Worm (Caenorhabditis elegans) whole organism, L1 larva: Measurements from ENCODE around the gene pes-4.

ENCODE experiments used
- aly-2 ChIP-seq: fragments of 150-350 bp; optimal IDR thresholded peaks from 2 replicates; lab custom pipeline; 2014; ENCODE audit warnings: missing biosample characterization, missing genetic modification characterization
- ceh-63 ChIP-seq: fragments of 200-800 bp; sonication (Bioruptor generic); optimal IDR thresholded peaks from 2 replicates; lab custom pipeline; 2018; ENCODE audit warnings: mild to moderate bottlenecking, missing genetic modification characterization, missing compliant biosample characterization
- ceh-8 ChIP-seq: fragments of 200-800 bp; sonication (Bioruptor generic); optimal IDR thresholded peaks from 2 replicates; lab custom pipeline; 2018; ENCODE audit warnings: mild to moderate bottlenecking, missing genetic modification characterization, moderate library complexity, missing compliant biosample characterization
- ceh-90 ChIP-seq: sonication (generic microtip); optimal IDR thresholded peaks from 2 replicates; lab custom pipeline; 2016; ENCODE audit warnings: missing genetic modification characterization, missing compliant biosample characterization
- dsc-1 ChIP-seq: sonication (generic microtip); optimal IDR thresholded peaks from 2 replicates; lab custom pipeline; 2016; ENCODE audit warnings: mild to moderate bottlenecking, missing genetic modification characterization, missing compliant biosample characterization
- efl-1 ChIP-seq, 4 experiments: fragments of 150-350 bp; optimal IDR thresholded peaks in 3 of 4; peaks in 1 of 4; 1 replicate in 1 of 4; 2 replicates in 3 of 4; lab custom pipeline; 2014; ENCODE audit warnings: missing biosample characterization in 2 of 4, missing genetic modification characterization in 2 of 4, missing genetic modification reagents in 2 of 4
- egl-13 ChIP-seq: sonication (generic microtip); optimal IDR thresholded peaks from 2 replicates; lab custom pipeline; 2016; ENCODE audit warnings: missing genotype, missing genetic modification reagents, missing genetic modification characterization, missing compliant biosample characterization
- elt-2 ChIP-seq: sonication (generic microtip); optimal IDR thresholded peaks from 2 replicates; lab custom pipeline; 2016; ENCODE audit warnings: missing genetic modification characterization, mild to moderate bottlenecking, inconsistent platforms, missing compliant biosample characterization, missing genetic modification reagents
- elt-3 ChIP-seq, 6 experiments: fragments of 150-350 bp in 1 of 6; sonication (generic microtip); optimal IDR thresholded peaks; 2 replicates each; lab custom pipeline; 2017 to 2018; ENCODE audit warnings: missing biosample characterization in 6 of 6, missing genetic modification characterization in 6 of 6, inconsistent platforms in 1 of 6
- ets-5 ChIP-seq: fragments of 200-800 bp; sonication (Bioruptor generic); IDR thresholded peaks from 2 replicates; pipeline ENCODE4 v1.3.6; 2022; ENCODE audit warnings: missing genetic modification characterization, missing compliant biosample characterization
- fkh-4 ChIP-seq: sonication (generic microtip); optimal IDR thresholded peaks from 2 replicates; lab custom pipeline; 2016; ENCODE audit warnings: missing compliant biosample characterization, missing genetic modification characterization, borderline replicate concordance
- grh-1 ChIP-seq: fragments of 200-800 bp; sonication (Bioruptor generic); IDR thresholded peaks from 2 replicates; pipeline ENCODE4 v1.3.6; 2022; ENCODE audit warnings: missing genetic modification reagents, missing genetic modification characterization, missing compliant biosample characterization
- hlh-17 ChIP-seq: fragments of 200-800 bp; sonication (Bioruptor generic); optimal IDR thresholded peaks from 2 replicates; lab custom pipeline; 2018; ENCODE audit warnings: missing genetic modification characterization, mild to moderate bottlenecking, missing compliant biosample characterization, moderate library complexity, borderline replicate concordance
- jun-1 ChIP-seq: fragments of 150-350 bp; optimal IDR thresholded peaks from 2 replicates; lab custom pipeline; 2014; ENCODE audit warnings: missing biosample characterization, missing genetic modification reagents, missing genetic modification characterization
- lin-13 ChIP-seq: fragments of 150-350 bp; optimal IDR thresholded peaks from 2 replicates; lab custom pipeline; 2014; ENCODE audit warnings: missing biosample characterization, missing genetic modification reagents, missing genetic modification characterization
- lin-14 ChIP-seq: fragments of 200-800 bp; sonication (Bioruptor generic); optimal IDR thresholded peaks from 2 replicates; lab custom pipeline; 2018; ENCODE audit warnings: mild to moderate bottlenecking, missing genetic modification characterization, moderate library complexity, missing compliant biosample characterization
- lin-35 ChIP-seq, 2 experiments: fragments of 150-350 bp; optimal IDR thresholded peaks; 2 replicates each; lab custom pipeline; 2014; ENCODE audit warnings: missing biosample characterization in 2 of 2, missing genetic modification characterization in 2 of 2, missing genetic modification reagents in 2 of 2
- lin-39 ChIP-seq: fragments of 150-350 bp; optimal IDR thresholded peaks from 2 replicates; lab custom pipeline; 2014; ENCODE audit warnings: missing biosample characterization, missing genetic modification reagents, missing genetic modification characterization
- lsy-2 ChIP-seq, 2 experiments: fragments of 150-350 bp; optimal IDR thresholded peaks; 2 replicates each; lab custom pipeline; 2014; ENCODE audit warnings: missing biosample characterization in 2 of 2, missing genetic modification characterization in 2 of 2
- mdl-1 ChIP-seq, 2 experiments: fragments of 150-350 bp; optimal IDR thresholded peaks; 2 replicates each; lab custom pipeline; 2014 to 2017; ENCODE audit warnings: missing biosample characterization in 2 of 2, missing genetic modification characterization in 2 of 2, inconsistent platforms in 1 of 2
- nhr-12 ChIP-seq: sonication (generic microtip); optimal IDR thresholded peaks from 2 replicates; lab custom pipeline; 2017; ENCODE audit warnings: missing biosample characterization, missing genetic modification characterization
- nhr-20 ChIP-seq: sonication (generic microtip); optimal IDR thresholded peaks from 2 replicates; lab custom pipeline; 2016; ENCODE audit warnings: mild to moderate bottlenecking, missing genetic modification characterization, missing compliant biosample characterization
- nhr-71 ChIP-seq: sonication (generic microtip); optimal IDR thresholded peaks from 2 replicates; lab custom pipeline; 2016; ENCODE audit warnings: mild to moderate bottlenecking, missing genetic modification characterization, moderate library complexity, missing compliant biosample characterization
- nhr-77 ChIP-seq: fragments of 150-350 bp; optimal IDR thresholded peaks from 2 replicates; lab custom pipeline; 2014; ENCODE audit warnings: missing biosample characterization, missing genetic modification characterization
- sox-4 ChIP-seq: sonication (generic microtip); optimal IDR thresholded peaks from 2 replicates; lab custom pipeline; 2016; ENCODE audit warnings: missing genetic modification characterization, missing compliant biosample characterization
- sup-37 ChIP-seq: fragments of 200-800 bp; sonication (Bioruptor generic); optimal IDR thresholded peaks from 2 replicates; lab custom pipeline; 2018; ENCODE audit warnings: mild to moderate bottlenecking, missing genetic modification characterization, missing compliant biosample characterization
- tlp-1 ChIP-seq: fragments of 150-350 bp; optimal IDR thresholded peaks from 2 replicates; lab custom pipeline; 2014; ENCODE audit warnings: missing biosample characterization, missing genetic modification characterization
- unc-98 ChIP-seq: fragments of 200-800 bp; sonication (Bioruptor generic); IDR thresholded peaks from 2 replicates; pipeline ENCODE4 v1.3.6; 2022; ENCODE audit warnings: missing genetic modification characterization, missing compliant biosample characterization
- vab-15 ChIP-seq: sonication (generic microtip); optimal IDR thresholded peaks from 2 replicates; lab custom pipeline; 2017; ENCODE audit warnings: missing genotype, mild to moderate bottlenecking, missing genetic modification characterization, missing compliant biosample characterization
- zag-1 ChIP-seq: fragments of 150-350 bp; optimal IDR thresholded peaks from 2 replicates; lab custom pipeline; 2014; ENCODE audit warnings: missing biosample characterization, missing genetic modification characterization

The pes-4 gene

ce11 chrIII:1225595-1225994, 4.5 kb downstream of the pes-4 start:
- TF ChIP-seq efl-1 (optimal IDR thresholded peaks at IDR 0.05; lab: Kevin White, UChicago): no peak
- peak in 1 of 2 experiments; percentile 42 for TF ChIP-seq efl-1 (GFP tag; optimal IDR thresholded peaks at IDR 0.05 in 1 of 2; lab: Kevin White, UChicago)
- TF ChIP-seq unc-98: no peak
- TF ChIP-seq ets-5 (GFP tag; lab: Robert Waterston, UW): no peak
- TF ChIP-seq ceh-8 (GFP tag; lab: Kevin White, UChicago): peak; percentile 76
- peak; percentile 47 for TF ChIP-seq lin-14 (GFP tag; lab: Kevin White, UChicago)
- no peak for TF ChIP-seq lin-39 (tag; lab: Kevin White, UChicago)
- no peak for TF ChIP-seq mdl-1 (tag; optimal IDR thresholded peaks at IDR 0.05; lab: Kevin White, UChicago)
- TF ChIP-seq dsc-1 (tag; lab: Kevin White, UChicago): no peak
- TF ChIP-seq vab-15 (tag; lab: Kevin White, UChicago): no peak
- no peak for TF ChIP-seq ceh-90
- TF ChIP-seq nhr-12: no peak
- TF ChIP-seq aly-2: no peak
- TF ChIP-seq tlp-1 (tag; lab: Kevin White, UChicago): no peak
- TF ChIP-seq sup-37 (GFP tag; lab: Kevin White, UChicago): no peak
- TF ChIP-seq ceh-63 (GFP tag; lab: Kevin White, UChicago): no peak
- TF ChIP-seq grh-1 (GFP tag; lab: Robert Waterston, UW): no peak
- TF ChIP-seq zag-1 (tag; lab: Kevin White, UChicago): no peak
- TF ChIP-seq, all 84 proteins: peak for 3

- peak; percentile 69 for TF ChIP-seq elt-2
- no peak for TF ChIP-seq zag-1 (tag; lab: Kevin White, UChicago)
- TF ChIP-seq elt-3 (tag; optimal IDR thresholded peaks at IDR 0.05; lab: Kevin White, UChicago): no peak
Measured at ce11 chrIII:1225116-1225515, 5.0 kb downstream of the pes-4 start.

- TF ChIP-seq lin-13 (GFP tag; lab: Kevin White, UChicago) (peak; percentile 10), elt-2 (peak; percentile 24), nhr-77 (tag; lab: Kevin White, UChicago) (peak; percentile 6), sox-4 (no peak), lin-14 (GFP tag; lab: Kevin White, UChicago) (peak; percentile 27), hlh-17 (GFP tag; lab: Kevin White, UChicago) (no peak), lin-35 (GFP tag; optimal IDR thresholded peaks at IDR 0.05; lab: Kevin White, UChicago) (peak in 1 of 2 experiments; percentile 16), elt-3 (tag; optimal IDR thresholded peaks at IDR 0.05; lab: Kevin White, UChicago) (no peak), nhr-71 (tag; lab: Kevin White, UChicago) (peak; percentile 28), jun-1 (peak; percentile 16), grh-1 (GFP tag; lab: Robert Waterston, UW) (no peak), lsy-2 (tag; optimal IDR thresholded peaks at IDR 0.05; lab: Kevin White, UChicago) (peak in 1 of 2 experiments; percentile 18), nhr-20 (tag; lab: Kevin White, UChicago) (peak; percentile 21), mdl-1 (tag; optimal IDR thresholded peaks at IDR 0.05; lab: Kevin White, UChicago) (peak in 1 of 2 experiments; percentile 46)
- TF ChIP-seq, all 84 proteins: peak for 10
Measured at ce11 chrIII:1223319-1224093, 6.6 kb downstream of the pes-4 start.

ce11 chrIII:1221995-1222394, 8.1 kb downstream of the pes-4 start:
- TF ChIP-seq elt-2: peak; percentile 15
- TF ChIP-seq lin-39 (tag; lab: Kevin White, UChicago): no peak
- TF ChIP-seq, all 84 proteins: peak for 1

ce11 chrIII:1220012-1220411, 10.1 kb downstream of the pes-4 start:
- TF ChIP-seq elt-2: peak; percentile 61
- peak; percentile 30 for TF ChIP-seq lin-14 (GFP tag; lab: Kevin White, UChicago)
- TF ChIP-seq egl-13 (tag; lab: Kevin White, UChicago): no peak
- no peak for TF ChIP-seq unc-98
- no peak for TF ChIP-seq fkh-4
- TF ChIP-seq efl-1 (optimal IDR thresholded peaks at IDR 0.05; lab: Kevin White, UChicago): no peak
- TF ChIP-seq efl-1 (GFP tag; optimal IDR thresholded peaks at IDR 0.05 in 1 of 2; lab: Kevin White, UChicago): peak in 1 of 2 experiments; percentile 83
